Fruit fly (Drosophila melanogaster) whole organism, prepupa: Measurements from ENCODE around the gene opm.

Source experiments
- CG1621 ChIP-seq: fragments of 200-800 bp; sonication (Bioruptor generic); optimal IDR thresholded peaks from 3 replicates; lab custom pipeline; 2018; ENCODE audit warnings: missing biosample characterization, mild to moderate bottlenecking, missing genetic modification characterization
- Ets96B ChIP-seq: fragments of 200-800 bp; optimal IDR thresholded peaks from 2 replicates; lab custom pipeline; 2019; ENCODE audit warnings: missing biosample characterization, mild to moderate bottlenecking, missing genetic modification characterization, moderate library complexity
- acj6 ChIP-seq: fragments of 200-800 bp; sonication (Bioruptor generic); optimal IDR thresholded peaks from 3 replicates; lab custom pipeline; 2016; ENCODE audit warnings: missing biosample characterization, missing genetic modification characterization
- eg ChIP-seq: fragments of 200-800 bp; sonication (Bioruptor generic); IDR thresholded peaks from 3 replicates; pipeline ENCODE4 v1.3.6; 2022; ENCODE audit warnings: missing biosample characterization, missing genetic modification characterization
- esn ChIP-seq: fragments of 200-800 bp; sonication (Bioruptor generic); optimal IDR thresholded peaks from 2 replicates; lab custom pipeline; 2016; ENCODE audit warnings: missing biosample characterization, mild to moderate bottlenecking, missing genetic modification characterization, moderate library complexity
- fd59A ChIP-seq: fragments of 200-800 bp; sonication (Bioruptor generic); optimal IDR thresholded peaks from 2 replicates; lab custom pipeline; 2017; ENCODE audit warnings: missing biosample characterization, mild to moderate bottlenecking, missing genetic modification characterization, missing genetic modification reagents
- fd85E ChIP-seq: fragments of 200-800 bp; sonication (Bioruptor generic); optimal IDR thresholded peaks from 3 replicates; lab custom pipeline; 2016; ENCODE audit warnings: missing biosample characterization, missing genetic modification characterization

DNA sequence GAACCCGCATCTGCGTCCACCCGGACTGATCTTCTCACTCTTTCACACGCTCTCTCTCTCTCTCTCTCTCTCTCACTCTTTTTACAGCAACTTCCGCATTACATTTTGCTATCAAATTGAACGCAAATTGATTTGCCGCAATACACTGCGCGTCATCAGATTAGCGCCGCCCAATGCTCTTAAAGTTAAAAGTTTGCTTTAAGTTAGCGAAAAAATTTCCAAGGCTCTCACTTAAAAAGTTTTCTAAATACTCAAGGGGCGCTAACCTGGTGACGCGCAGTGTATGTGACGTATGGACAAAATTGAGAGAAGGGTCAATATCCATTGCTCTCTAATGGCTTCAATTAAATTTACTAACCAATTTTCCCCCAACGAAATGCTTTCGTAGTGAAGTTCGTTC is 44.0 kb downstream of the opm start:
- TF ChIP-seq CG1621 (tag; lab: Kevin White, UChicago) = peak; percentile 39
- peak; percentile 78 for TF ChIP-seq esn (GFP tag; lab: Kevin White, UChicago)
- peak; percentile 65 for TF ChIP-seq acj6 (GFP tag; lab: Kevin White, UChicago)
- no peak for TF ChIP-seq fd85E (GFP tag; lab: Kevin White, UChicago)
- no peak for TF ChIP-seq fd59A (GFP tag; lab: Kevin White, UChicago)
- TF ChIP-seq Ets96B = peak; percentile 48
- TF ChIP-seq eg = peak; percentile 59; the same call in 2 of the 3 replicates
